Fruit fly (Drosophila melanogaster): ENCODE measurements around the gene CG6026.

The CG6026 gene

dm6 chr3R:18987428-18988416 lies 45.6 kb upstream of the CG6026 start (continued):
- TF ChIP-seq tap (tag; optimal IDR thresholded peaks at IDR 0.05) (no peak), CG18011 (GFP tag; optimal IDR thresholded peaks at IDR 0.05) (no peak), CG10267 (tag; optimal IDR thresholded peaks at IDR 0.05) (peak; percentile 3), HHEX (GFP tag; optimal IDR thresholded peaks at IDR 0.05) (peak; percentile 31)

dm6 chr3R:18988957-18989818 lies 44.1 kb upstream of the CG6026 start:
- TF ChIP-seq fu2 (GFP tag; optimal IDR thresholded peaks at IDR 0.05) (no peak), Blimp-1 (GFP tag; optimal IDR thresholded peaks at IDR 0.05) (peak; percentile 27), kni (GFP tag; optimal IDR thresholded peaks at IDR 0.05) (peak; percentile 89), Hr78 (GFP tag; optimal IDR thresholded peaks at IDR 0.05) (peak in 1 of 2 experiments; percentile 15), CG11093 (GFP tag; IDR thresholded peaks at IDR 0.05) (no peak), CG8359 (GFP tag; optimal IDR thresholded peaks at IDR 0.05; ENCODE audit: borderline replicate concordance) (no peak), ewg (GFP tag; optimal IDR thresholded peaks at IDR 0.05) (no peak), Deaf1 (tag; optimal IDR thresholded peaks at IDR 0.05) (peak; percentile 33), abd-A (tag; optimal IDR thresholded peaks at IDR 0.05) (peak; percentile 67), zfh1 (GFP tag; IDR thresholded peaks at IDR 0.05) (0 out of 3 replicates have a peak, but pooled peaks have one; percentile 33), CG13624 (GFP tag; optimal IDR thresholded peaks at IDR 0.05) (no peak), oc (tag; optimal IDR thresholded peaks at IDR 0.05) (peak; percentile 22), CG4820 (GFP tag; optimal IDR thresholded peaks at IDR 0.05) (no peak), crol (GFP tag; IDR thresholded peaks at IDR 0.05) (no peak), Opbp (GFP tag; IDR thresholded peaks at IDR 0.05; ENCODE audit: partially characterized antibody) (0 out of 3 replicates have a peak, but pooled peaks have one; percentile 10), CG2199 (GFP tag; IDR thresholded peaks at IDR 0.05) (peak; percentile 86), CG15479 (GFP tag; optimal IDR thresholded peaks at IDR 0.05) (no peak), PHDP (tag; optimal IDR thresholded peaks at IDR 0.05) (no peak), pros (GFP tag; optimal IDR thresholded peaks at IDR 0.05) (peak; percentile 57), stwl (tag; optimal IDR thresholded peaks at IDR 0.05) (no peak), grn (GFP tag; optimal IDR thresholded peaks at IDR 0.05) (peak; percentile 44), gsb-n (tag; optimal IDR thresholded peaks at IDR 0.05) (peak; percentile 63), CG7745 (tag; optimal IDR thresholded peaks at IDR 0.05) (peak; percentile 22)

- TF ChIP-seq tin (GFP tag; optimal IDR thresholded peaks at IDR 0.05) (no peak), abd-A (tag; optimal IDR thresholded peaks at IDR 0.05) (peak; percentile 16), dpn (GFP tag; optimal IDR thresholded peaks at IDR 0.05) (no peak), Blimp-1 (GFP tag; optimal IDR thresholded peaks at IDR 0.05) (peak; percentile 12), en (GFP tag; optimal IDR thresholded peaks at IDR 0.05) (no peak), Dref (GFP tag; IDR thresholded peaks at IDR 0.05) (no peak), kni (GFP tag; optimal IDR thresholded peaks at IDR 0.05) (peak; percentile 57), D (optimal IDR thresholded peaks at IDR 0.05) (peak; percentile 47), D (GFP tag; optimal IDR thresholded peaks at IDR 0.05) (no peak), gcm (GFP tag; optimal IDR thresholded peaks at IDR 0.05) (peak; percentile 59)
Measured at dm6 chr3R:18989819-18990137, 43.6 kb upstream of the CG6026 start.
